Worm (Caenorhabditis elegans) whole organism, late embryonic: ENCODE data around the gene wht-8.

Experiments used
- K02D7.2 ChIP-seq: sonication (generic microtip); optimal IDR thresholded peaks from 2 replicates; lab custom pipeline; 2017; ENCODE audit warnings: mild to moderate bottlenecking, missing genetic modification characterization, missing compliant biosample characterization
- ceh-9 ChIP-seq: sonication (generic microtip); optimal IDR thresholded peaks from 2 replicates; lab custom pipeline; 2016; ENCODE audit warnings: mild to moderate bottlenecking, missing genetic modification characterization, inconsistent platforms, missing compliant biosample characterization
- ets-4 ChIP-seq: sonication (generic microtip); optimal IDR thresholded peaks from 2 replicates; lab custom pipeline; 2016; ENCODE audit warnings: missing genetic modification characterization, missing compliant biosample characterization
- eyg-1 ChIP-seq: sonication (generic microtip); optimal IDR thresholded peaks from 2 replicates; lab custom pipeline; 2016; ENCODE audit warnings: missing genotype, missing genetic modification characterization, missing compliant biosample characterization
- nhr-11 ChIP-seq: fragments of 150-350 bp; optimal IDR thresholded peaks from 2 replicates; lab custom pipeline; 2014; ENCODE audit warnings: missing biosample characterization, missing genetic modification characterization
- npax-4 ChIP-seq: sonication (generic microtip); optimal IDR thresholded peaks from 2 replicates; lab custom pipeline; 2016; ENCODE audit warnings: missing genetic modification characterization, missing compliant biosample characterization
- pqm-1 ChIP-seq: sonication (generic microtip); optimal IDR thresholded peaks from 2 replicates; lab custom pipeline; 2016; ENCODE audit warnings: missing genetic modification characterization, missing compliant biosample characterization
- sox-2 ChIP-seq: fragments of 200-800 bp; sonication (Bioruptor generic); IDR thresholded peaks from 2 replicates; pipeline ENCODE4 v1.3.6; 2022; ENCODE audit warnings: missing genetic modification reagents, missing genetic modification characterization, missing compliant biosample characterization

DNA sequence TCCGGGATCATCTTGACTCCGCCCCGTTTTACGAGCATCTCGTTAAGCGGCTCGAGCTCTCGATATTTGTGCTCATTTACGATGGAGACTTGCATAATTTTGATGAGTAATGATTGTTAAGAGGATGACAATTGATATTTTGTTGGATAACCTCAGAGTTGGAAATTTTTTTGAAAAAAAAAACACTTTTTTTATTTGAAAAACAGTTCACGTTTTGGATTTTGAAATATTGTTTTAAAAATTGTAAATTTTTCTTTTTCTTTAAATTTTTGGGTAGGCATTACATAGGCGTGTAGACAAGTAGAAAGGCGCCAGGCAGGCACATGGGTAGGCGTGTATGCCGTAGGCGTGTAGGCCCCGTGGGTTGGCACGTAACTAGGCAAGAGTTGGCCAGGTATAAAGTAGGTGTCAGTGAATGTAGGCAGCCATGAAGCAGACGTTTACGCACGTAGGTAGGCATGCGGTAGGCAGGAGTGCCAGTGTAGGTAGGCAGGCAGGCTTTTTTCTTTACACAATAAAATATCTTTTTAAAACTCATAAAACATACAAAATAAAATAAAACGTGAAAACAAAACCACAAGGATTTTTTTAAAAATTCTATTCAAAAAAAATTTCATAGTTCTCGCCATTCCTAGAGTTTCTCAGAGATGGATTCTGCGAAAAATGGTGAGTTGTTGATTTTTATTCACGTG lies at the start of gene wht-8, which contains the start of gene tbx-34:
- TF ChIP-seq nhr-11 (tag; lab: Kevin White, UChicago) = no peak
- TF ChIP-seq eyg-1 = no peak
- TF ChIP-seq ceh-9 (tag; lab: Kevin White, UChicago) = no peak
- no peak for TF ChIP-seq K02D7.2 (tag; lab: Kevin White, UChicago)
- no peak for TF ChIP-seq sox-2 (GFP tag; lab: Robert Waterston, UW)
- no peak for TF ChIP-seq pqm-1 (tag; lab: Kevin White, UChicago)
- TF ChIP-seq npax-4 (tag; lab: Kevin White, UChicago) = no peak
- no peak for TF ChIP-seq ets-4 (tag; lab: Kevin White, UChicago)
